Worm (Caenorhabditis elegans): ENCODE data around the gene aptf-2.
A peak's percentile ranks its signal among the peaks of the same experiment; 100 is the strongest.

The aptf-2 gene

ce11 chrIV:13395255-13395654, 20.6 kb downstream of the aptf-2 start (continued):
- 0 out of 2 replicates have a peak, but pooled peaks have one; percentile 4 for TF ChIP-seq D1046.2 (GFP tag; IDR thresholded peaks at IDR 0.05)
- peak; percentile 96 for TF ChIP-seq tra-1 (GFP tag; IDR thresholded peaks at IDR 0.05)
- TF ChIP-seq nhr-28 (tag; optimal IDR thresholded peaks at IDR 0.05), result peak; percentile 76
- TF ChIP-seq ceh-20 (GFP tag; IDR thresholded peaks at IDR 0.05), result peak; percentile 93
- TF ChIP-seq Y105C5A.15 (GFP tag; IDR thresholded peaks at IDR 0.05), result no peak
- peak; percentile 100 for TF ChIP-seq mxl-2 (GFP tag; conservative IDR thresholded peaks at IDR 0.05)
- TF ChIP-seq daf-19 (GFP tag; conservative IDR thresholded peaks at IDR 0.05), result no peak
- peak; percentile 90 for TF ChIP-seq ctbp-1 (GFP tag; IDR thresholded peaks at IDR 0.05)
- peak; percentile 95 for TF ChIP-seq nhr-48 (tag; optimal IDR thresholded peaks at IDR 0.05)
- no peak for TF ChIP-seq F49E8.2 (tag; optimal IDR thresholded peaks at IDR 0.05; ENCODE audit: borderline replicate concordance)
- no peak for TF ChIP-seq F10B5.3 (tag; optimal IDR thresholded peaks at IDR 0.05)
- TF ChIP-seq egl-27 (tag; optimal IDR thresholded peaks at IDR 0.05), result peak; percentile 29
- TF ChIP-seq zfp-2 (tag; optimal IDR thresholded peaks at IDR 0.05), result peak; percentile 21
- TF ChIP-seq ztf-11 (tag; optimal IDR thresholded peaks at IDR 0.05), result no peak
- TF ChIP-seq dve-1 (tag; optimal IDR thresholded peaks at IDR 0.05; ENCODE audit: insufficient read depth), result peak; percentile 95
- TF ChIP-seq nhr-102 (tag; optimal IDR thresholded peaks at IDR 0.05), result peak; percentile 65
- TF ChIP-seq spr-3 (GFP tag; optimal IDR thresholded peaks at IDR 0.05), result peak; percentile 6
- TF ChIP-seq lin-13 (GFP tag; optimal IDR thresholded peaks at IDR 0.05), result peak; percentile 75
- no peak for TF ChIP-seq ceh-82 (tag; optimal IDR thresholded peaks at IDR 0.05)
- 0 out of 2 replicates have a peak, but pooled peaks have one; percentile 37 for TF ChIP-seq arid-1 (GFP tag; conservative IDR thresholded peaks at IDR 0.05)

- TF ChIP-seq dmd-9 (GFP tag; IDR thresholded peaks at IDR 0.05) (0 out of 2 replicates have a peak, but pooled peaks have one; percentile 28), mxl-3 (GFP tag; optimal IDR thresholded peaks at IDR 0.05) (peak; percentile 67), daf-16 (GFP tag; optimal IDR thresholded peaks at IDR 0.05) (no peak), daf-16 (tag; optimal IDR thresholded peaks at IDR 0.05) (peak; percentile 30), nhr-11 (tag; optimal IDR thresholded peaks at IDR 0.05) (no peak)
Observed at ce11 chrIV:13394686-13395085, 21.2 kb downstream of the aptf-2 start.

ce11 chrIV:13393246-13393716, 22.6 kb downstream of the aptf-2 start:
- TF ChIP-seq mdt-29 (GFP tag; IDR thresholded peaks at IDR 0.05) (peak; percentile 61), daf-16 (GFP tag; optimal IDR thresholded peaks at IDR 0.05) (peak in 1 of 2 experiments; percentile 55), daf-16 (tag; optimal IDR thresholded peaks at IDR 0.05) (peak; percentile 70), hlh-11 (tag; optimal IDR thresholded peaks at IDR 0.05) (peak; percentile 91), cey-2 (tag; optimal IDR thresholded peaks at IDR 0.05; ENCODE audit: borderline replicate concordance, insufficient read depth) (peak; percentile 1), ceh-82 (tag; optimal IDR thresholded peaks at IDR 0.05) (no peak), egl-43 (GFP tag; IDR thresholded peaks at IDR 0.05) (no peak), hmg-1.1 (GFP tag; IDR thresholded peaks at IDR 0.05) (no peak), skn-1 (tag; optimal IDR thresholded peaks at IDR 0.05) (no peak), nhr-102 (tag; optimal IDR thresholded peaks at IDR 0.05) (peak; percentile 45), egl-27 (tag; optimal IDR thresholded peaks at IDR 0.05) (no peak), Y48G9A.11 (GFP tag; IDR thresholded peaks at IDR 0.05) (peak; percentile 22; the same call in 1 of the 2 replicates), mdl-1 (tag; optimal IDR thresholded peaks at IDR 0.05) (peak in 1 of 2 experiments; percentile 75), ztf-7 (tag; optimal IDR thresholded peaks at IDR 0.05) (peak; percentile 22), tag-97 (GFP tag; IDR thresholded peaks at IDR 0.05) (no peak), Y105C5A.15 (GFP tag; IDR thresholded peaks at IDR 0.05) (no peak), Y75B8A.6 (GFP tag; IDR thresholded peaks at IDR 0.05) (0 out of 2 replicates have a peak, but pooled peaks have one; percentile 57), nhr-28 (tag; optimal IDR thresholded peaks at IDR 0.05) (peak; percentile 68), D1046.2 (GFP tag; IDR thresholded peaks at IDR 0.05) (no peak), daf-19 (GFP tag; conservative IDR thresholded peaks at IDR 0.05) (no peak), ceh-62 (tag; optimal IDR thresholded peaks at IDR 0.05) (no peak), snpc-1.2 (GFP tag; IDR thresholded peaks at IDR 0.05) (no peak), nhr-48 (tag; optimal IDR thresholded peaks at IDR 0.05) (peak; percentile 81), php-3 (GFP tag; IDR thresholded peaks at IDR 0.05) (peak; percentile 67; the same call in 1 of the 2 replicates), spr-1 (tag; optimal IDR thresholded peaks at IDR 0.05) (no peak), ceh-44 (GFP tag; IDR thresholded peaks at IDR 0.05) (no peak), mxl-3 (GFP tag; optimal IDR thresholded peaks at IDR 0.05) (peak; percentile 21), gei-8 (GFP tag; optimal IDR thresholded peaks at IDR 0.05) (peak; percentile 46), ceh-32 (tag; optimal IDR thresholded peaks at IDR 0.05; ENCODE audit: poor library complexity) (no peak), rbr-2 (tag; optimal IDR thresholded peaks at IDR 0.05) (no peak), hif-1 (tag; optimal IDR thresholded peaks at IDR 0.05) (peak in 1 of 2 experiments; percentile 62), nhr-10 (tag; optimal IDR thresholded peaks at IDR 0.05) (peak; percentile 87)

Measured in whole organism, L4 larva.